Fruit fly (Drosophila melanogaster) whole organism, prepupa: ENCODE data around the gene Miga.

ENCODE experiments used
- CG10631 ChIP-seq: fragments of 200-800 bp; sonication (Bioruptor generic); optimal IDR thresholded peaks from 2 replicates; lab custom pipeline; 2016; ENCODE audit warnings: missing biosample characterization, missing genetic modification characterization
- CG16779 ChIP-seq: fragments of 200-800 bp; sonication (Bioruptor generic); optimal IDR thresholded peaks from 3 replicates; lab custom pipeline; 2017; ENCODE audit warnings: missing biosample characterization, mild to moderate bottlenecking, missing genetic modification characterization
- CG8632 ChIP-seq: fragments of 200-800 bp; sonication (Bioruptor generic); optimal IDR thresholded peaks from 3 replicates; lab custom pipeline; 2016; ENCODE audit warnings: missing biosample characterization, missing genetic modification characterization
- Eip75B ChIP-seq: fragments of 200-800 bp; sonication (Bioruptor generic); optimal IDR thresholded peaks from 3 replicates; lab custom pipeline; 2016; ENCODE audit warnings: missing biosample characterization, missing genetic modification characterization
- Ets96B ChIP-seq: fragments of 200-800 bp; optimal IDR thresholded peaks from 2 replicates; lab custom pipeline; 2019; ENCODE audit warnings: missing biosample characterization, mild to moderate bottlenecking, missing genetic modification characterization, moderate library complexity
- Lpt ChIP-seq: fragments of 200-800 bp; sonication (Bioruptor generic); optimal IDR thresholded peaks from 3 replicates; lab custom pipeline; 2016; ENCODE audit warnings: missing biosample characterization, missing genetic modification characterization
- Sox15 ChIP-seq: fragments of 200-800 bp; sonication (Bioruptor generic); optimal IDR thresholded peaks from 3 replicates; lab custom pipeline; 2016; ENCODE audit warnings: missing biosample characterization, missing genetic modification characterization
- acj6 ChIP-seq: fragments of 200-800 bp; sonication (Bioruptor generic); optimal IDR thresholded peaks from 3 replicates; lab custom pipeline; 2016; ENCODE audit warnings: missing biosample characterization, missing genetic modification characterization
- cyc ChIP-seq: fragments of 200-800 bp; sonication (Bioruptor generic); optimal IDR thresholded peaks from 3 replicates; lab custom pipeline; 2016; ENCODE audit warnings: missing biosample characterization, missing genetic modification characterization
- dsx ChIP-seq: fragments of 200-800 bp; optimal IDR thresholded peaks from 3 replicates; lab custom pipeline; 2019; ENCODE audit warnings: missing biosample characterization, mild to moderate bottlenecking, missing genetic modification characterization, moderate library complexity; ENCODE audit not compliant: poor library complexity, severe bottlenecking
- topi ChIP-seq: fragments of 200-800 bp; sonication (Bioruptor generic); optimal IDR thresholded peaks from 3 replicates; lab custom pipeline; 2016; ENCODE audit warnings: missing biosample characterization, missing genetic modification characterization

dm6 chrX:8422643-8423042, 15.0 kb downstream of the Miga start:
- TF ChIP-seq cyc (GFP tag; lab: Kevin White, UChicago) (no peak), Lpt (GFP tag; lab: Kevin White, UChicago) (no peak), Ets96B (no peak), Sox15 (GFP tag; lab: Kevin White, UChicago) (no peak), CG16779 (tag; lab: Kevin White, UChicago) (no peak), CG10631 (GFP tag; lab: Kevin White, UChicago) (no peak), dsx (no peak), topi (GFP tag; lab: Kevin White, UChicago) (no peak), CG8632 (GFP tag; lab: Kevin White, UChicago) (no peak), Eip75B (GFP tag; lab: Kevin White, UChicago) (no peak), acj6 (GFP tag; lab: Kevin White, UChicago) (no peak)
